Worm (Caenorhabditis elegans): ENCODE results near the gene ift-81.
A peak's percentile ranks its signal among the peaks of the same experiment; 100 is the strongest.

The ift-81 gene

ce11 chrX:5279674-5280073 is 18.7 kb upstream of the ift-81 start, which contains the start of gene rga-8:
Gene rga-8, minus strand, starts transcription at chrX:5279774.
- TF ChIP-seq unc-62 (GFP tag; optimal IDR thresholded peaks at IDR 0.05 in 1 of 2) (peak in 1 of 2 experiments; percentile 1), unc-62 (tag; optimal IDR thresholded peaks at IDR 0.05) (no peak), unc-39 (tag; optimal IDR thresholded peaks at IDR 0.05) (no peak)

DNA sequence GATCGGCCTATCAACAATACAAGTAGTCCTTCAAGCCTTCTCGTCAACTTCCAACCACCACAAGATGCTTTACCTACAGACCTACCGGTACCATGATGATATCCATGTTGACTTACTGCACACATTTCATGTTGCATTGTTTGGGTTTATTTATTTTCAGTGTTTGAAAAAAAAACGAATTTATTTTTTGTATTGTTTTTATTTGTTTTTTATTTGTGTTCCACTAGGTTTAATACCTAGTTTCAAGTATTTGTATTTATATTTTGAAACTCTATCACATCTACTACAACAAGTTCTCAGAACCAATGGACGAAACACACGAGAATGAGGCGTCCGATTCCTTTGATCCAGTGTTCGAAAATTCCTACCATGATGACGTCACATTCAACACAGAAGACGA is 14.8 kb upstream of the ift-81 start, which contains the start of gene vps-41:
TSS of gene vps-41 (plus strand) at position 301 of the 400 bp plus-strand sequence.
- TF ChIP-seq nhr-48 (tag; optimal IDR thresholded peaks at IDR 0.05) (no peak), hlh-11 (tag; optimal IDR thresholded peaks at IDR 0.05) (no peak), R02D3.7 (tag; optimal IDR thresholded peaks at IDR 0.05) (no peak), spr-3 (GFP tag; optimal IDR thresholded peaks at IDR 0.05) (no peak), dmd-8 (GFP tag; IDR thresholded peaks at IDR 0.05) (no peak), ama-1 (optimal IDR thresholded peaks at IDR 0.05) (no peak), egl-27 (tag; optimal IDR thresholded peaks at IDR 0.05) (no peak), skn-1 (tag; optimal IDR thresholded peaks at IDR 0.05) (no peak)

DNA sequence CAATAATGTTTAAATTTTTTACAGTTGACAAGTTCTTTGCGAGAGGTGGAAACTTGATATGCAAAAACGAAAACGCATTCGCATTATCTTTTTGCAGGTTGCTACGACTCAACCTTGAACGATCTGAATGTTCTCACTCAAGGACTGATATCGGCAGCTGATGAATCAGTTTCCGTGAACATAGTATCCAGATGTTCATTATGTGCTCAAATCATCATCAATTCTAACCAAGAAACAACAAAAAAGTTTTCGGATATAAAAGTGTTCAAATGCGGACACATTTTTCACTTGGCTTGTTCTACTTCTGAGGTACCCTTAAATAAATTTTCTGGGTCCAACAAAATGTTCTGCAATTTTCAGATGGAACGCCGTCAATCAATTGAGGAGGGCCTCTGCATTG is 9.3 kb upstream of the ift-81 start:
- no peak for TF ChIP-seq F44E2.7 (GFP tag; IDR thresholded peaks at IDR 0.05)
- TF ChIP-seq aha-1 (tag) = peak; percentile 65
- TF ChIP-seq unc-62 (GFP tag; optimal IDR thresholded peaks at IDR 0.05 in 1 of 2) = peak in 1 of 2 experiments; percentile 95
- TF ChIP-seq unc-62 (tag; optimal IDR thresholded peaks at IDR 0.05) = no peak

DNA sequence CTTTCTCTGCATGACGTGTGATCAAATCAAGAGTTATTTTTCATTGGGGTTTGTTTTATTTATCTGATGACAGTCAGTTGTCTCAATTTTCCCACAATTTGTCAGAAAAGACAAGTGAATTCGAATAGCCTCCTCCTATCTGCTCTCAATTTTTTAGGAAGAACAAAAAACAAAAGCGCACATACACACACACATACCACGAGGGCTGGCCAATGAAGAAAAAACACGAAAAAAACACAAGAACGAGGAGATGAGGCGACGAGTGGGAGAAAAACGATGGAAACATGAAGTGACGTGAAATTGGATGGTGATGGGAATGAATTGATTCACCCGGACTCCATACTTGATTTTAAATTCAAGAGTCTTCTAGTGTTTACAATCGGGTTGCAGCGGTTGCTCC is 4.5 kb upstream of the ift-81 start:
- TF ChIP-seq hlh-30 (tag; optimal IDR thresholded peaks at IDR 0.05; ENCODE audit: insufficient read depth) = peak; percentile 50
- peak in 1 of 2 experiments; percentile 5 for TF ChIP-seq hif-1 (tag; optimal IDR thresholded peaks at IDR 0.05)
- TF ChIP-seq vab-7 (GFP tag; IDR thresholded peaks at IDR 0.05) = no peak

ce11 chrX:5303500-5303899 is 5.1 kb downstream of the ift-81 start, which contains the start of gene ags-3:
Gene ags-3, minus strand, starts transcription at chrX:5303600.
- TF ChIP-seq spr-1 (tag; optimal IDR thresholded peaks at IDR 0.05) (no peak), mdt-29 (GFP tag; IDR thresholded peaks at IDR 0.05) (no peak), ceh-62 (tag; optimal IDR thresholded peaks at IDR 0.05) (no peak), lim-7 (GFP tag; IDR thresholded peaks at IDR 0.05) (no peak), rbr-2 (tag; optimal IDR thresholded peaks at IDR 0.05) (no peak)

DNA sequence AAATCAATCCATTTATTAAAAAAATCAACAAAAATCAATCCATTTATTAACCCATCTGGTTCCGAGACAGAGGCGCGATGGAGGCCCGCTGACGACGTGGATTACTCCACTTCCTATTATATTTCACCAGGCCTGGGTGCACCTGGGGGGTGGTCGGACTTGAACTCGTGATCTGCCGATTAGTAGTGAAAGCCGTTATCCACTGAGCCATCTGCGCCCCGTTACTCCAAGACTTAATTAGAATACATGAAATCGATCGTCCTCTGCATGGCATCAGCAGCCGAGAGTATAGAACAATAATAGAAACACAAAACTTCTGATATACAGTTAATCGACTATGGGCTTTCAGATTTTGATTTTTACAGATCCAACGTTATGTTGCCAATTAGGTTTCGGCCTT is 11.3 kb downstream of the ift-81 start:
- 0 out of 2 replicates have a peak, but pooled peaks have one; percentile 17 for TF ChIP-seq egl-43 (GFP tag; IDR thresholded peaks at IDR 0.05)
- TF ChIP-seq vab-7 (GFP tag; IDR thresholded peaks at IDR 0.05) = no peak

DNA sequence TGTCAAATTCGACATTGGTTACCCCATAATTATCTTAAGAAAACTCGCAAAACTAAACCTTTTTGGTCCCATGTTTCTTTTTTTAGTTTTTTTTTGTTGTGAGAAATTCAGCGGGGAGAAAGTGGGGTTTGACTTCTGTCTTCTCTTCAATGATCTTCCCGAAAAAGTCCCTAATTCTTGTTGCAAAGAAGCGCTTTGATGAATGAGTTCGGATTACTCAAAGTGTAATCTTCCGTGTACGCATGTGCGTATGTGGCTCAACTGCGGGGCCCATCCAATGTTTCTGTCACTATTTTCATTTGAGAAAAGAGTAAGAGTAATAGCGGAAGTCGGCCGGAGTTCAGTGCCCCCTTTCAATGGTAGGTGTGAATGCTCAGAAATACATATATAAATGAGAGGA is 12.8 kb downstream of the ift-81 start:
- TF ChIP-seq ceh-82 (tag; optimal IDR thresholded peaks at IDR 0.05) = no peak
- no peak for TF ChIP-seq lim-7 (GFP tag; IDR thresholded peaks at IDR 0.05)
- no peak for TF ChIP-seq T20F7.1 (GFP tag; optimal IDR thresholded peaks at IDR 0.05)

DNA sequence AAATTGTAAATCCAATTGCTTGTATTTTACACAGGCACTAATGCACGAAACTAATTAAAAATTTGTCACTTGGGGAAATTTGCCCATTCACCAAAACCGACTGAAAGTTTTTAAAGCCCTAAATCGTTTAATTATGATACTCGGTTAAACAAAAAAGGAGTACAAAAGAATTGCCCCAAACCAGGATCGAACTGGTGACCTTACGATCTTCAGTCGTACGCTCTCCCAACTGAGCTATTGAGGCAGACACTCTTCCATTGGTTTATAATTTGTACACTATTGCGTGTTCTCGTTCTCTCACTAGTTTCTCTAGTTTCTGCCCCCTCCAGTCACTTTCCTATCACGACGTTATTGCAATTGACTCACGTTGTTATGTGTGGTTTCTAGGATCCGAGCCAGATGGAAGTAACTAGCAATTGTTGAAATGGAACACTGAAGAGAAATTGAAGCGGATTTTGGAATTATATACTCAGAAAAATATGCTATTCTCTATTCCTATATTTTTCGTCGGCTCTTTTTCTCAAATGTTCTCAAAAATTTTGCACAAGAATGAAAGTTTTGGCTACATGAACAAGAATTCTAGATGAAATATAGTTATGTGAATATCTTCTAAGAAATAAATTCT is 21.0 kb downstream of the ift-81 start:
- TF ChIP-seq unc-39 (tag; optimal IDR thresholded peaks at IDR 0.05) (no peak), D1046.2 (GFP tag; IDR thresholded peaks at IDR 0.05) (no peak), skn-1 (tag; optimal IDR thresholded peaks at IDR 0.05) (no peak), hmg-1.1 (GFP tag; IDR thresholded peaks at IDR 0.05) (peak; percentile 88), lin-15B (tag; optimal IDR thresholded peaks at IDR 0.05) (no peak), hlh-11 (tag; optimal IDR thresholded peaks at IDR 0.05) (no peak), unc-130 (GFP tag; optimal IDR thresholded peaks at IDR 0.05) (no peak), R02D3.7 (tag; optimal IDR thresholded peaks at IDR 0.05) (no peak), lim-7 (GFP tag; IDR thresholded peaks at IDR 0.05) (no peak; the same call in 1 of the 2 replicates), nhr-102 (tag; optimal IDR thresholded peaks at IDR 0.05) (no peak), ceh-32 (tag; optimal IDR thresholded peaks at IDR 0.05; ENCODE audit: poor library complexity) (no peak), dmd-6 (GFP tag; IDR thresholded peaks at IDR 0.05) (peak; percentile 57), cey-2 (tag; optimal IDR thresholded peaks at IDR 0.05; ENCODE audit: borderline replicate concordance, insufficient read depth) (no peak), snpc-1.2 (GFP tag; IDR thresholded peaks at IDR 0.05) (no peak), mep-1 (tag; optimal IDR thresholded peaks at IDR 0.05) (peak; percentile 39), ces-1 (GFP tag; optimal IDR thresholded peaks at IDR 0.05) (no peak), egl-27 (tag; optimal IDR thresholded peaks at IDR 0.05) (no peak), nhr-77 (tag; optimal IDR thresholded peaks at IDR 0.05) (no peak), lir-3 (tag; optimal IDR thresholded peaks at IDR 0.05) (peak; percentile 55)

All from whole organism, L4 larva.